Fruit fly (Drosophila melanogaster): Measurements from ENCODE around the gene Fer1.

Fer1 gene

DNA sequence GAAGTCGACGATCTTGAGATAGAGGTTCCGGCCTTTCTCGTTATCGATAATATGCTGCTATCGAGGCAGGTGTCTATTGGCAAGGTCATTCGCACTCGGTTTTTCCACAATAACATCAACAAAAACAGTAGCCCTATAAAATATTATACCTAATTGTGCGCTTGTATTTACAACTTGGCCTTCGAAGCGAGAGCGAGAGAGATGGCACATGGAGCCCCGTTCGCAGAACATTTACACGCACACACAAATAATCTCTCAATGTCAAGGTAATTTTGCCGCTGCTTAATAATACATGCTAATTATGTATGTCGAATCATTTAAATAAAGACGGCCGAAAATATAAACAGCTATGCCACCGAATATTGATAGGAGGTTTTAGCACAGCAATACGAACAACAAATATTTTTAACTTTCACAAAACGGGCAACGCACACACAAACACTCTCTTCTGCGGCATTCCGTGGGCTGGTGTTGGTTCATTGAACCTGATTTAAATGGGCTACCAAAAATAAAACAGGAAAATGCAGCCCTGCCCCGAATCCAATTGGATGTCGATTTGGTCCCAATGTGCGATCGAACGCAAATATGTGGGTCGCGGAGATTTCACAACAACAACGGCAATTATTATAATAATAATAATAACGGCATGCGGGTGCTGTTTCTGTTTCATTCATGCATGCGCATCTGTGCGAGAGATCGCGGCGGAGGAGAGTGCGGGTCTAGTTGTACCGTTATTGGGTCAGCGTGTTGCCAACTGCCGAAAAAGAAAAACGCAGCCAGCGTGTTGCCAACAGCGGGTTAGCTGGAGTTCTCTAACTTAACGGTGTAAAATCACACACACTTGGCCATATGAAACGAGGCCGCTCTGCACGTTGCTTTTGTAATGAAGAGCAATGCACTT, 13.6 kb upstream of the Fer1 start:
- TF ChIP-seq CG8478 (optimal IDR thresholded peaks at IDR 0.05): no peak
- TF ChIP-seq usp (GFP tag; optimal IDR thresholded peaks at IDR 0.05): no peak
- no peak for TF ChIP-seq psq (optimal IDR thresholded peaks at IDR 0.05)
- TF ChIP-seq pan (optimal IDR thresholded peaks at IDR 0.05): no peak
- TF ChIP-seq EcR (GFP tag; optimal IDR thresholded peaks at IDR 0.05): peak; percentile 57 to 74

DNA sequence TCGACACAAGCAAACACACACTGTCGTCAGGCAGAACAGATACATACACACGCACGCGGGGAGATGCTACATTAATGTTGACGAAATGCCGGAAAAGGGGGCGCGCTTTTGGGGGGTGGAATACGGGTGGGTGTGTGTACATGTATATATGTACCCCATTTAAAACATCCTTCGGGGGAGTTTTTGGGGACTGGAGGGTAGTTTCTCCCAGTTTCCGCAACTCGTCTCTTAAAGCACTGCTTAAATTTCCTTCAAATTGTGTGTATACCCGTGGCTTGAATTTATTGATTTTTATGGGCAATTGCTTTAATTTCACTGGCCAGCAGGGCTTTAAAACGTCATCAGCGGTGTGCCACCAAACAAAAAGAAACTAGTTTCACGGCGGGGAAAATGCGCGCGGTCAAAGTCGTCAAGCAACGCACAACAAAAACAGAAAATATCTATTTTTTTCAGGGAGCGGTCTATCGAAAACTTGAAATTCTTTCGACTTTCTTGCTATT, 12.9 kb upstream of the Fer1 start:
- no peak for TF ChIP-seq psq (optimal IDR thresholded peaks at IDR 0.05)
- TF ChIP-seq EcR (GFP tag; optimal IDR thresholded peaks at IDR 0.05): no peak
- TF ChIP-seq usp (GFP tag; optimal IDR thresholded peaks at IDR 0.05): no peak
- TF ChIP-seq CG8478 (optimal IDR thresholded peaks at IDR 0.05): no peak
- TF ChIP-seq pan (optimal IDR thresholded peaks at IDR 0.05): no peak
- no peak for TF ChIP-seq Dll (optimal IDR thresholded peaks at IDR 0.05)

DNA sequence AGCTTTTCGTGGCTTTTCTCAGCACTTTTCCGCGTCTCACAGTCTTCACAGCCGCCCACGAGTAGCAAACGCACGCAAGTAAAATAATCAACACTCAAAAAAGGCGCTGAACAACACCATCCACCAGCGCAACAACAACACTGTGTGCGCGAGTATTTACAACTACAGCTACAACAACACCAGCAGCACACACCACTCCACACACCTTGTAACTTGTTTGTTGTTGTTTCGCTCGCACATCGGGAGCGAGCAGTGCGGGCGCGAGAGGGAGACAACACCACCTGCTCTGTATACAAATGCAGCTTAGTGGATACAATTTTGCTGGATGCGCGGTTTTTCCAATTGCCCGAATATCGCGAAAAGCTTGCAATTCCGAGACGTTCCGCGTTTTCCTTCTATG, 12.3 kb upstream of the Fer1 start:
- TF ChIP-seq Dll (optimal IDR thresholded peaks at IDR 0.05): no peak
- TF ChIP-seq psq (optimal IDR thresholded peaks at IDR 0.05): no peak
- TF ChIP-seq pan (optimal IDR thresholded peaks at IDR 0.05): no peak
- TF ChIP-seq CG8478 (optimal IDR thresholded peaks at IDR 0.05): peak; percentile 85
- TF ChIP-seq usp (GFP tag; optimal IDR thresholded peaks at IDR 0.05): no peak

DNA sequence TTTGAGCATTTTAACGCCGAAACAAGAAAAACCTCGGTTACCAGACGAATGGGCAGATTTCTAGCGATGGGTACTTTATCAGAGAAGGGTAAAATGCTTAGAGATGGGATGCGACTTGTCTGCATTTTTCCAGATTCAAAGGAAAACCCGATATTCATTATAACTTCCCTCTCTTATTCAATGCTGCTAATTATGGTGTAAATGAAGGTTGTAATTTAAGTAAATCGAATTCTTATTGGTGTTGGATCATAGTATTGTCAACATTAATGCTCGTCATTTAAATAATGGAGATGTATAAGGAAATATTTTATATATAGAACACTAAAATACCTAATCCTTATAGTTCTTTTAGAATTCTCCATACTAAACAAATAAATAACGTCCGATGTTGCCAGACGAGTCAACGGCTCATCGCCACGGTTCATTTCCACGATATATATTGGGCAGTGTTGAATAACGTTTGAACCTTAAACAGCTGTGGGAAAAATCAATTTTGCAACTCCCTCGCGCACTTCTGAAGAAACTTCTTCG, 11.8 kb upstream of the Fer1 start, which contains the start of the genes Alh and CG10098:
Alh (minus strand) TSS at position 77 of the 531 bp plus-strand sequence.
CG10098 (plus strand) TSS at position 440 of the 531 bp plus-strand sequence.
- no peak for TF ChIP-seq EcR (GFP tag; optimal IDR thresholded peaks at IDR 0.05)
- TF ChIP-seq Dll (optimal IDR thresholded peaks at IDR 0.05): no peak
- no peak for TF ChIP-seq psq (optimal IDR thresholded peaks at IDR 0.05)
- TF ChIP-seq CG8478 (optimal IDR thresholded peaks at IDR 0.05): no peak
- TF ChIP-seq pan (optimal IDR thresholded peaks at IDR 0.05): no peak
- TF ChIP-seq usp (GFP tag; optimal IDR thresholded peaks at IDR 0.05): no peak

dm6 chr3R:7127966-7128365, 8.0 kb upstream of the Fer1 start, which contains the start of gene CG10068:
CG10068 (minus strand) TSS chr3R:7128027.
- TF ChIP-seq pan (optimal IDR thresholded peaks at IDR 0.05) (no peak), Dll (optimal IDR thresholded peaks at IDR 0.05) (no peak), EcR (GFP tag; optimal IDR thresholded peaks at IDR 0.05) (no peak), usp (GFP tag; optimal IDR thresholded peaks at IDR 0.05) (no peak), CG8478 (optimal IDR thresholded peaks at IDR 0.05) (no peak), psq (optimal IDR thresholded peaks at IDR 0.05) (no peak)

DNA sequence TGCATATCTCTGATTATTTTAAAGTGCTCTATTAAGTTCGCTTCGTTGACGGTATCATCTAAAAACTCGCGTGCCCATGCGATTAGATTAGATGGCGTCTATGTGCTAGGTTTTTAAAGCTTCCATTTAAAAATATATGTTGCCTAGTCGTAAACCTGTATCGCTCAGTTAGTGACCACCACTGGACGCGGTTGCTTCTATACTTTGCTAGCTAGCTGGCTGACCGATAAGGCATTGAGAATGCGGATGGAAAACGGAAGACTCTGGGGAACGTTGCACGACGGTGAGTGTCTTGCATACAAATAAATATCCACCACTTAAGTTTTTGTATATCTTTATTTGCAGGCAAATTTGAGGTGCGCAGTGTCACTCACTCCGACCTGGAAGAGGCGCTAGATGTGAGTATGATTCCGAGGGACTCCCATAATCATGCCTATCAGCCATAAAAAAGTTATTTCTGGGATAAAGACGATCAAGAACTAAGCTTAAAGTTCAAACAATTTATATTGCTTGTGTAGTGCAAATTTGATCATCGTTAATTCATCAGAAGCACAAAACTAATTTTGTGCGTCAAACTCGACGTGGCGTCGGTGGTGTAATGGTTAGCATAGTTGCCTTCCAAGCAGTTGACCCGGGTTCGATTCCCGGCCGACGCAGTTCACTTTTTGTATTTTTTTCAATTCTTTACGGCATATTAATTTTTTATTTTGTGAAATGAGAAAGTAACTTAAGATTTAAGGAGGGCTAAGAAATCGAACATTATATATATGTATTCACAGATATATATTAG, 6.5 kb upstream of the Fer1 start, which contains the start of gene CG31248:
CG31248 (plus strand) TSS at position 41 of the 790 bp plus-strand sequence.
- no peak for TF ChIP-seq usp (GFP tag; optimal IDR thresholded peaks at IDR 0.05)
- no peak for TF ChIP-seq pan (optimal IDR thresholded peaks at IDR 0.05)
- no peak for TF ChIP-seq psq (optimal IDR thresholded peaks at IDR 0.05)
- no peak for TF ChIP-seq EcR (GFP tag; optimal IDR thresholded peaks at IDR 0.05)
- TF ChIP-seq CG8478 (optimal IDR thresholded peaks at IDR 0.05): no peak
- no peak for TF ChIP-seq Dll (optimal IDR thresholded peaks at IDR 0.05)

- no peak for TF ChIP-seq psq (optimal IDR thresholded peaks at IDR 0.05)
- TF ChIP-seq EcR (GFP tag; optimal IDR thresholded peaks at IDR 0.05): no peak
- TF ChIP-seq usp (GFP tag; optimal IDR thresholded peaks at IDR 0.05): no peak
- TF ChIP-seq Dll (optimal IDR thresholded peaks at IDR 0.05): no peak
- no peak for TF ChIP-seq pan (optimal IDR thresholded peaks at IDR 0.05)
- no peak for TF ChIP-seq CG8478 (optimal IDR thresholded peaks at IDR 0.05)
These were observed 5.2 kb upstream of the Fer1 start for dm6 chr3R:7130827-7131226.

DNA sequence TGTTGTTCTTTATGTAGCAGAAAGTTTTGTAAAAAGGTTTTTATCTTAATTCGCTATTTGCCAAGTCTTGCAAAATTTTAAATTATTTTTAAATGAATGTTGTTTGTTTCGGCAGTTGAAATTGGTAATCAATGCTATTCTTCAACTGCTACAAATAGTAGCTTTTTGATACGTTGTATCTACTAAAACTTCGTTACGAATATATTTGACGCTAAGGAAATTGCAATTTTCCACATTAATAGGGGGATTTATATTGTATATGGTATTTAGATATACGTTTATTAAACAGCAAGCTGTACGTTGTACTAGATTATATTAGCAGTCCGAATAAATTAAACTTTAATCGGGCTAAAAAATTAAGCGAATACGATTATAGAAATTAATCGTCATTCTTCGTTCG, 4.7 kb upstream of the Fer1 start, which contains the start of gene CG31493:
CG31493 (plus strand) TSS at position 301 of the 400 bp plus-strand sequence.
- TF ChIP-seq CG8478 (optimal IDR thresholded peaks at IDR 0.05): no peak
- TF ChIP-seq Dll (optimal IDR thresholded peaks at IDR 0.05): no peak
- no peak for TF ChIP-seq psq (optimal IDR thresholded peaks at IDR 0.05)
- TF ChIP-seq pan (optimal IDR thresholded peaks at IDR 0.05): no peak
- no peak for TF ChIP-seq EcR (GFP tag; optimal IDR thresholded peaks at IDR 0.05)
- no peak for TF ChIP-seq usp (GFP tag; optimal IDR thresholded peaks at IDR 0.05)

dm6 chr3R:7134715-7135505, 1.1 kb upstream of the Fer1 start:
- TF ChIP-seq psq (optimal IDR thresholded peaks at IDR 0.05) (no peak), Dll (optimal IDR thresholded peaks at IDR 0.05) (no peak), EcR (GFP tag; optimal IDR thresholded peaks at IDR 0.05) (no peak), usp (GFP tag; optimal IDR thresholded peaks at IDR 0.05) (no peak), pan (optimal IDR thresholded peaks at IDR 0.05) (no peak), CG8478 (optimal IDR thresholded peaks at IDR 0.05) (no peak)

- TF ChIP-seq CG8478 (optimal IDR thresholded peaks at IDR 0.05): no peak
- TF ChIP-seq usp (GFP tag; optimal IDR thresholded peaks at IDR 0.05): no peak
- no peak for TF ChIP-seq psq (optimal IDR thresholded peaks at IDR 0.05)
- TF ChIP-seq Dll (optimal IDR thresholded peaks at IDR 0.05): no peak
- TF ChIP-seq pan (optimal IDR thresholded peaks at IDR 0.05): no peak
- no peak for TF ChIP-seq EcR (GFP tag; optimal IDR thresholded peaks at IDR 0.05)
These were observed 1.2 kb downstream of the Fer1 start for dm6 chr3R:7137207-7137606.
